Comparison of ENCODE assay signal across 1 fruit fly cellular context in the genomic region with DNA sequence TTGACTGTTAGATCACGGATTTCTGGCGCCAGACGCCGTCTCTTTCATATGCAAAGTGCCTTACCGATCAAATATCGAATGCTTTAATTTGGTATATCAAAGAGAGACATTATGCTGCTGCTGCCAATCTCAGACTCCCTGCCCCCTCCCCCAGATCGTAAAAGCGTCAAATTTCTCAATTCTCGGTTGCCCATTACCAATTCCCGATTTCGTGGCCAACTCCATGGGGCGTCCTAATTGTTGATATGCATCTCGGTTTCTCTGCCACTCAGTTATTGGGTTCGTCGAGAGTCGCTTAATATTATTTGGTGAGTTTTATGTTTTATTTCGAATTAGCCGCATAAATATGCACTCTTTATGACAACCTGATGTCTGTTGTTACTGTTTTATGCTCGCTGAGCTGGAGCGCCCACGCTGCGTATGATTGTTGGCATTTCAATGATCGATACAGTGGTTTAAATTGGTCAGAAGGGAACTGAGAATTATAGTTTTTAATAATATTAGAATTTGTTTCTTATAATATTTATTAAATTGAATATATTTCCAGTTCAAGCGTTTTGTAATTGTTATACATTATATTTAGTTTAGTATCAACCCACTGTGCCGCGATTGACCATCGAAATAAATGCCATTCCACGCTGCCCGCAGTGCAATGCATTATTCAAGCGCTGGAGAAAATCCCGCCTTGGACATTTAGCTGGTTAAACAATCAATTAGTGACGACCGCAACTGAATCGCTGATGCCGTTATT.
TF ChIP-seq lines count a peak whose summit lies in the region.

No protein-coding gene starts in this region.

TF ChIP-seq in whole organism, embryonic, 481 proteins besides CTCF, POLR2A, EP300 and RAD21 (continued from another document):
- TF ChIP-seq p53 (GFP tag; optimal IDR thresholded peaks at IDR 0.05; lab: Kevin White, UChicago) (no peak), slou (GFP tag; optimal IDR thresholded peaks at IDR 0.05; lab: Kevin White, UChicago) (no peak), CG9817 (tag; optimal IDR thresholded peaks at IDR 0.05; lab: Kevin White, UChicago) (no peak), HLH3B (GFP tag; IDR thresholded peaks at IDR 0.05; lab: Robert Waterston, UW) (peak; percentile 65), seq (GFP tag; IDR thresholded peaks at IDR 0.05; lab: Robert Waterston, UW) (peak; percentile 54; the same call in 1 of the 2 replicates), Hr51 (GFP tag; optimal IDR thresholded peaks at IDR 0.05; lab: Kevin White, UChicago) (peak in 1 of 2 experiments; percentile 66), slp2 (GFP tag; optimal IDR thresholded peaks at IDR 0.05; lab: Kevin White, UChicago) (no peak), zfh1 (GFP tag; IDR thresholded peaks at IDR 0.05; lab: Robert Waterston, UW) (peak; percentile 56; the same call in 2 of the 3 replicates), tio (GFP tag; optimal IDR thresholded peaks at IDR 0.05; lab: Kevin White, UChicago) (peak; percentile 1), Doc2 (GFP tag; IDR thresholded peaks at IDR 0.05; lab: Robert Waterston, UW) (no peak), CG14965 (GFP tag; optimal IDR thresholded peaks at IDR 0.05; lab: Kevin White, UChicago; ENCODE audit: borderline replicate concordance) (no peak), ATbp (GFP tag; optimal IDR thresholded peaks at IDR 0.05; lab: Kevin White, UChicago) (peak; percentile 51), dpn (GFP tag; optimal IDR thresholded peaks at IDR 0.05; lab: Kevin White, UChicago) (peak in 1 of 2 experiments; percentile 12), sd (tag; optimal IDR thresholded peaks at IDR 0.05; lab: Kevin White, UChicago) (peak; percentile 49), CG3065 (GFP tag; optimal IDR thresholded peaks at IDR 0.05; lab: Kevin White, UChicago) (no peak), CG17186 (GFP tag; optimal IDR thresholded peaks at IDR 0.05; lab: Kevin White, UChicago) (no peak), zen (tag; optimal IDR thresholded peaks at IDR 0.05; lab: Kevin White, UChicago) (peak; percentile 34), ro (GFP tag; IDR thresholded peaks at IDR 0.05; lab: Robert Waterston, UW) (no peak), tin (GFP tag; optimal IDR thresholded peaks at IDR 0.05; lab: Kevin White, UChicago) (peak; percentile 29), Spps (tag; optimal IDR thresholded peaks at IDR 0.05; lab: Kevin White, UChicago) (peak; percentile 13), CG13894 (tag; optimal IDR thresholded peaks at IDR 0.05; lab: Kevin White, UChicago) (no peak), CG9437 (GFP tag; optimal IDR thresholded peaks at IDR 0.05; lab: Kevin White, UChicago) (peak; percentile 6), CG1529 (GFP tag; optimal IDR thresholded peaks at IDR 0.05; lab: Kevin White, UChicago) (no peak)
